Fruit fly (Drosophila melanogaster) whole organism, embryonic: ENCODE data around the gene fmt.

Experiments
- BtbVII ChIP-seq: fragments of 200-800 bp; sonication (Bioruptor generic); optimal IDR thresholded peaks from 3 replicates; lab custom pipeline; 2017; ENCODE audit warnings: missing biosample characterization, mild to moderate bottlenecking, missing genetic modification characterization
- C15 ChIP-seq: fragments of 200-800 bp; sonication (Bioruptor generic); IDR thresholded peaks from 3 replicates; pipeline ENCODE4 v1.3.6; 2022; ENCODE audit warnings: missing biosample characterization, missing genetic modification characterization
- CG10267 ChIP-seq: fragments of 200-800 bp; sonication (Bioruptor generic); optimal IDR thresholded peaks from 2 replicates; lab custom pipeline; 2018; ENCODE audit warnings: missing biosample characterization, mild to moderate bottlenecking, missing genetic modification characterization, moderate library complexity
- CG10321 ChIP-seq: fragments of 200-800 bp; sonication (Bioruptor generic); IDR thresholded peaks from 2 replicates; pipeline ENCODE4 v1.3.6; 2022; ENCODE audit warnings: missing biosample characterization, missing genetic modification characterization
- CG10462 ChIP-seq: fragments of 200-800 bp; sonication (Bioruptor generic); optimal IDR thresholded peaks from 2 replicates; lab custom pipeline; 2016; ENCODE audit warnings: missing biosample characterization, missing genetic modification characterization
- CG12236 ChIP-seq: fragments of 200-800 bp; sonication (Bioruptor generic); optimal IDR thresholded peaks from 2 replicates; lab custom pipeline; 2016; ENCODE audit warnings: missing biosample characterization, missing genetic modification characterization
- CG12299 ChIP-seq: fragments of 200-800 bp; sonication (Bioruptor generic); optimal IDR thresholded peaks from 2 replicates; lab custom pipeline; 2018; ENCODE audit warnings: missing biosample characterization, mild to moderate bottlenecking, missing genetic modification characterization
- CG12391 ChIP-seq: fragments of 200-800 bp; sonication (Bioruptor generic); optimal IDR thresholded peaks from 3 replicates; lab custom pipeline; 2018; ENCODE audit warnings: missing biosample characterization, mild to moderate bottlenecking, missing genetic modification characterization, moderate library complexity
- CG13894 ChIP-seq: fragments of 200-800 bp; sonication (Bioruptor generic); optimal IDR thresholded peaks from 3 replicates; lab custom pipeline; 2018; ENCODE audit warnings: missing biosample characterization, mild to moderate bottlenecking, missing genetic modification characterization, moderate library complexity
- CG15011 ChIP-seq: fragments of 200-800 bp; sonication (Bioruptor generic); optimal IDR thresholded peaks from 3 replicates; lab custom pipeline; 2018; ENCODE audit warnings: missing biosample characterization, mild to moderate bottlenecking, missing genetic modification characterization
- CG2129 ChIP-seq: fragments of 200-800 bp; sonication (Bioruptor generic); IDR thresholded peaks from 2 replicates; pipeline ENCODE4 v1.3.6; 2022; ENCODE audit warnings: missing biosample characterization, missing genetic modification characterization; ENCODE audit not compliant: partially characterized antibody
- CG30403 ChIP-seq: fragments of 200-800 bp; sonication (Bioruptor generic); optimal IDR thresholded peaks from 3 replicates; lab custom pipeline; 2016; ENCODE audit warnings: missing biosample characterization, missing genetic modification characterization
- CG31388 ChIP-seq: fragments of 200-800 bp; sonication (Bioruptor generic); optimal IDR thresholded peaks from 2 replicates; lab custom pipeline; 2016; ENCODE audit warnings: missing biosample characterization, missing genetic modification characterization
- CG32772 ChIP-seq: fragments of 200-800 bp; sonication (Bioruptor generic); IDR thresholded peaks from 2 replicates; pipeline ENCODE4 v1.3.6; 2022; ENCODE audit warnings: missing biosample characterization, missing genetic modification characterization
- CG4282 ChIP-seq: fragments of 200-800 bp; sonication (Bioruptor generic); optimal IDR thresholded peaks from 2 replicates; lab custom pipeline; 2016; ENCODE audit warnings: missing biosample characterization, missing genetic modification characterization
- CG4707 ChIP-seq: fragments of 200-800 bp; sonication (Bioruptor generic); optimal IDR thresholded peaks from 2 replicates; lab custom pipeline; 2018; ENCODE audit warnings: missing biosample characterization, mild to moderate bottlenecking, missing genetic modification characterization, moderate library complexity
- CG5180 ChIP-seq: fragments of 200-800 bp; sonication (Bioruptor generic); optimal IDR thresholded peaks from 3 replicates; lab custom pipeline; 2017; ENCODE audit warnings: missing biosample characterization, missing genetic modification characterization, mild to moderate bottlenecking, moderate library complexity, missing genetic modification reagents
- CG7271 ChIP-seq: fragments of 200-800 bp; sonication (Bioruptor generic); optimal IDR thresholded peaks from 2 replicates; lab custom pipeline; 2018; ENCODE audit warnings: missing biosample characterization, mild to moderate bottlenecking, missing genetic modification characterization, moderate library complexity
- CG8290 ChIP-seq, 3 experiments: fragments of 200-800 bp; sonication (Bioruptor generic); optimal IDR thresholded peaks; 2 replicates each; lab custom pipeline; 2016 to 2019; ENCODE audit warnings: missing biosample characterization in 3 of 3, missing genetic modification characterization in 3 of 3, mild to moderate bottlenecking in 2 of 3, moderate library complexity in 1 of 3
- CG8359 ChIP-seq: fragments of 200-800 bp; sonication (Bioruptor generic); optimal IDR thresholded peaks from 2 replicates; lab custom pipeline; 2017; ENCODE audit warnings: missing biosample characterization, mild to moderate bottlenecking, missing genetic modification characterization, borderline replicate concordance
- CG9437 ChIP-seq: fragments of 200-800 bp; sonication (Bioruptor generic); optimal IDR thresholded peaks from 2 replicates; lab custom pipeline; 2018; ENCODE audit warnings: missing biosample characterization, mild to moderate bottlenecking, missing genetic modification characterization
- CG9876 ChIP-seq: fragments of 200-800 bp; sonication (Bioruptor generic); optimal IDR thresholded peaks from 2 replicates; lab custom pipeline; 2016; ENCODE audit warnings: missing biosample characterization, missing genetic modification characterization
- Dad ChIP-seq: fragments of 200-800 bp; sonication (Bioruptor generic); optimal IDR thresholded peaks from 3 replicates; lab custom pipeline; 2016; ENCODE audit warnings: missing biosample characterization, missing genetic modification characterization
- E2f2 ChIP-seq: fragments of 200-800 bp; sonication (Bioruptor generic); IDR thresholded peaks from 2 replicates; pipeline ENCODE4 v1.3.6; 2022; ENCODE audit warnings: missing biosample characterization, missing genetic modification characterization
- ERR ChIP-seq: fragments of 200-800 bp; sonication (Bioruptor generic); optimal IDR thresholded peaks from 2 replicates; lab custom pipeline; 2016; ENCODE audit warnings: missing biosample characterization, missing genetic modification characterization
- HLH3B ChIP-seq: fragments of 200-800 bp; sonication (Bioruptor generic); IDR thresholded peaks from 2 replicates; pipeline ENCODE4 v1.3.6; 2022; ENCODE audit warnings: missing biosample characterization, missing genetic modification characterization
- MESR4 ChIP-seq: fragments of 200-800 bp; sonication (Bioruptor generic); optimal IDR thresholded peaks from 2 replicates; lab custom pipeline; 2018; ENCODE audit warnings: missing biosample characterization, mild to moderate bottlenecking, missing genetic modification characterization, moderate library complexity
- Optix ChIP-seq: fragments of 200-800 bp; sonication (Bioruptor generic); IDR thresholded peaks from 3 replicates; pipeline ENCODE4 v1.3.6; 2022; ENCODE audit warnings: missing biosample characterization, missing genetic modification characterization
- Usf ChIP-seq: fragments of 200-800 bp; sonication (Bioruptor generic); optimal IDR thresholded peaks from 2 replicates; lab custom pipeline; 2017; ENCODE audit warnings: missing genotype, missing biosample characterization, missing genetic modification characterization
- YL-1 ChIP-seq: fragments of 200-800 bp; sonication (Bioruptor generic); optimal IDR thresholded peaks from 3 replicates; lab custom pipeline; 2017; ENCODE audit warnings: missing biosample characterization, mild to moderate bottlenecking, missing genetic modification characterization
- ato ChIP-seq: fragments of 200-800 bp; sonication (Bioruptor generic); IDR thresholded peaks from 2 replicates; pipeline ENCODE4 v1.3.6; 2022; ENCODE audit warnings: missing biosample characterization, missing genetic modification characterization; ENCODE audit not compliant: partially characterized antibody
- cas ChIP-seq: fragments of 200-800 bp; sonication (Bioruptor generic); IDR thresholded peaks from 2 replicates; pipeline ENCODE4 v1.3.6; 2022; ENCODE audit warnings: missing biosample characterization, missing genetic modification characterization
- caup ChIP-seq: fragments of 200-800 bp; sonication (Bioruptor generic); optimal IDR thresholded peaks from 3 replicates; lab custom pipeline; 2017; ENCODE audit warnings: missing biosample characterization, mild to moderate bottlenecking, missing genetic modification characterization, moderate library complexity; ENCODE audit not compliant: severe bottlenecking
- chn ChIP-seq: fragments of 200-800 bp; sonication (Bioruptor generic); optimal IDR thresholded peaks from 2 replicates; lab custom pipeline; 2016; ENCODE audit warnings: missing biosample characterization, missing genetic modification characterization
- crc ChIP-seq: fragments of 200-800 bp; sonication (Bioruptor generic); optimal IDR thresholded peaks from 2 replicates; lab custom pipeline; 2016; ENCODE audit warnings: missing biosample characterization, missing genetic modification characterization
- gfzf ChIP-seq: fragments of 200-800 bp; sonication (Bioruptor generic); optimal IDR thresholded peaks from 2 replicates; lab custom pipeline; 2016; ENCODE audit warnings: missing biosample characterization, mild to moderate bottlenecking, missing genetic modification characterization, moderate library complexity
- ken ChIP-seq: fragments of 200-800 bp; sonication (Bioruptor generic); IDR thresholded peaks from 3 replicates; pipeline ENCODE4 v1.3.6; 2022; ENCODE audit warnings: missing biosample characterization, missing genetic modification characterization
- lov ChIP-seq, 2 experiments: fragments of 200-800 bp in 1 of 2; fragments of >200 bp in 1 of 2; sonication (Bioruptor generic) in 1 of 2; IDR thresholded peaks in 1 of 2; optimal IDR thresholded peaks in 1 of 2; 2 replicates in 1 of 2; 3 replicates in 1 of 2; pipeline versions ENCODE4 v1.3.6 to Lab custom; 2017 to 2022; ENCODE audit warnings: missing biosample characterization in 1 of 2, missing genetic modification characterization in 1 of 2
- mirr ChIP-seq: fragments of 200-800 bp; sonication (Bioruptor generic); optimal IDR thresholded peaks from 3 replicates; lab custom pipeline; 2018; ENCODE audit warnings: missing biosample characterization, mild to moderate bottlenecking, missing genetic modification characterization
- odd ChIP-seq: fragments of 200-800 bp; sonication (Bioruptor generic); optimal IDR thresholded peaks from 2 replicates; lab custom pipeline; 2017; ENCODE audit warnings: missing biosample characterization, mild to moderate bottlenecking, missing genetic modification characterization
- pita ChIP-seq: fragments of 200-800 bp; sonication (Bioruptor generic); optimal IDR thresholded peaks from 2 replicates; lab custom pipeline; 2017; ENCODE audit warnings: missing biosample characterization, mild to moderate bottlenecking, missing genetic modification characterization
- sd ChIP-seq: fragments of 200-800 bp; sonication (Bioruptor generic); optimal IDR thresholded peaks from 3 replicates; lab custom pipeline; 2018; ENCODE audit warnings: missing biosample characterization, mild to moderate bottlenecking, missing genetic modification characterization, moderate library complexity
- sens ChIP-seq: fragments of 200-800 bp; sonication (Bioruptor generic); peaks from one replicate; lab custom pipeline; 2016; ENCODE audit warnings: missing biosample characterization, missing genetic modification characterization
- sens-2 ChIP-seq: fragments of 200-800 bp; sonication (Bioruptor generic); IDR thresholded peaks from 2 replicates; pipeline ENCODE4 v1.3.6; 2022; ENCODE audit warnings: missing biosample characterization, missing genetic modification characterization
- sr ChIP-seq: fragments of 200-800 bp; sonication (Bioruptor generic); IDR thresholded peaks from 3 replicates; pipeline ENCODE4 v1.3.6; 2022; ENCODE audit warnings: missing biosample characterization, missing genetic modification characterization
- usp ChIP-seq: fragments of >200 bp; optimal IDR thresholded peaks from 2 replicates; lab custom pipeline; 2017; ENCODE audit warnings: missing biosample characterization, missing genetic modification characterization
- wek ChIP-seq: fragments of 200-800 bp; sonication (Bioruptor generic); optimal IDR thresholded peaks from 3 replicates; lab custom pipeline; 2018; ENCODE audit warnings: missing biosample characterization, mild to moderate bottlenecking, missing genetic modification characterization, moderate library complexity
- wor ChIP-seq: fragments of 200-800 bp; sonication (Bioruptor generic); IDR thresholded peaks from 2 replicates; pipeline ENCODE4 v1.3.6; 2022; ENCODE audit warnings: missing biosample characterization, missing genetic modification characterization
- zen2 ChIP-seq: fragments of 200-800 bp; sonication (Bioruptor generic); IDR thresholded peaks from 3 replicates; pipeline ENCODE4 v1.3.6; 2022; ENCODE audit warnings: missing biosample characterization, missing genetic modification characterization; ENCODE audit not compliant: partially characterized antibody

The fmt gene

dm6 chr3L:6217212-6217611 lies 43.5 kb upstream of the fmt start (continued):
- TF ChIP-seq CG30403 (GFP tag; lab: Kevin White, UChicago) (peak; percentile 75), CG13894 (no peak), E2f2 (GFP tag; lab: Robert Waterston, UW) (peak; percentile 32; the same call in 1 of the 2 replicates), MESR4 (GFP tag; lab: Kevin White, UChicago) (no peak), CG9437 (GFP tag; lab: Kevin White, UChicago) (peak; percentile 14), usp (GFP tag; lab: Kevin White, UChicago) (no peak), CG8359 (GFP tag; lab: Kevin White, UChicago) (peak; percentile 37), CG12299 (peak; percentile 27), CG10462 (GFP tag; lab: Kevin White, UChicago) (peak; percentile 24), cas (GFP tag; lab: Robert Waterston, UW) (no peak), odd (peak; percentile 35), CG2129 (GFP tag; lab: Robert Waterston, UW) (no peak), CG8290 (GFP tag; optimal IDR thresholded peaks at IDR 0.05; lab: Kevin White, UChicago) (no peak), CG8290 (tag; optimal IDR thresholded peaks at IDR 0.05; lab: Kevin White, UChicago) (no peak), CG12236 (peak; percentile 28), sens (GFP tag; lab: Kevin White, UChicago) (peak; percentile 94), CG4707 (peak; percentile 45), C15 (GFP tag; lab: Robert Waterston, UW) (0 out of 3 replicates have a peak, but pooled peaks have one; percentile 29), CG15011 (GFP tag; lab: Kevin White, UChicago) (peak; percentile 8), wek (GFP tag; lab: Kevin White, UChicago) (no peak), CG7271 (tag; lab: Kevin White, UChicago) (peak; percentile 51), ken (GFP tag; lab: Robert Waterston, UW) (peak; percentile 70; the same call in 1 of the 3 replicates), gfzf (GFP tag; lab: Kevin White, UChicago) (no peak), CG10267 (tag; lab: Kevin White, UChicago) (peak; percentile 80), mirr (GFP tag; lab: Kevin White, UChicago) (no peak), CG32772 (GFP tag; lab: Robert Waterston, UW) (peak; percentile 45; the same call in 1 of the 2 replicates), CG9876 (GFP tag; lab: Kevin White, UChicago) (no peak), chn (GFP tag; lab: Kevin White, UChicago) (peak; percentile 45), crc (GFP tag; lab: Kevin White, UChicago) (peak; percentile 42), HLH3B (GFP tag; lab: Robert Waterston, UW) (peak; percentile 69), caup (GFP tag; lab: Kevin White, UChicago) (no peak), CG10321 (GFP tag; lab: Robert Waterston, UW) (peak; percentile 16; the same call in 1 of the 2 replicates), lov (optimal IDR thresholded peaks at IDR 0.05; lab: Kevin White, UChicago) (no peak), lov (GFP tag; IDR thresholded peaks at IDR 0.05; lab: Robert Waterston, UW) (0 out of 3 replicates have a peak, but pooled peaks have one; percentile 47), CG4282 (GFP tag; lab: Kevin White, UChicago) (no peak), pita (no peak), CG12391 (tag; lab: Kevin White, UChicago) (peak; percentile 89), Optix (GFP tag; lab: Robert Waterston, UW) (no peak), YL-1 (no peak), BtbVII (GFP tag; lab: Kevin White, UChicago) (no peak), ato (GFP tag; lab: Robert Waterston, UW) (no peak), zen2 (GFP tag; lab: Robert Waterston, UW) (no peak), sd (tag; lab: Kevin White, UChicago) (no peak), sens-2 (GFP tag; lab: Robert Waterston, UW) (peak; percentile 48; the same call in 1 of the 2 replicates), CG31388 (GFP tag; lab: Kevin White, UChicago) (peak; percentile 10), Usf (GFP tag; lab: Kevin White, UChicago) (no peak), sr (no peak), Dad (GFP tag; lab: Kevin White, UChicago) (peak; percentile 13), ERR (GFP tag; lab: Kevin White, UChicago) (no peak), wor (GFP tag; lab: Robert Waterston, UW) (0 out of 2 replicates have a peak, but pooled peaks have one; percentile 32), CG5180 (GFP tag; lab: Kevin White, UChicago) (no peak)
